Fruit fly (Drosophila melanogaster): ENCODE data around the gene pb.

The pb gene

dm6 chr3R:6708858-6709257 is 33.0 kb downstream of the pb start (continued):
- TF ChIP-seq klu (GFP tag; IDR thresholded peaks at IDR 0.05): no peak
- no peak for TF ChIP-seq dati (GFP tag; IDR thresholded peaks at IDR 0.05)
- no peak for TF ChIP-seq D19B (GFP tag; optimal IDR thresholded peaks at IDR 0.05)
- TF ChIP-seq dysf (GFP tag; IDR thresholded peaks at IDR 0.05): no peak
- no peak for TF ChIP-seq ci (GFP tag; IDR thresholded peaks at IDR 0.05)
- TF ChIP-seq gcm (GFP tag; optimal IDR thresholded peaks at IDR 0.05): no peak
- no peak for TF ChIP-seq pan (optimal IDR thresholded peaks at IDR 0.05)
- TF ChIP-seq pan (GFP tag; optimal IDR thresholded peaks at IDR 0.05 in 1 of 2, IDR thresholded peaks at IDR 0.05 in 1 of 2): no peak
- TF ChIP-seq gfzf (GFP tag; optimal IDR thresholded peaks at IDR 0.05): peak; percentile 41
- TF ChIP-seq Atf6 (GFP tag; IDR thresholded peaks at IDR 0.05): no peak
- TF ChIP-seq Adf1 (GFP tag; IDR thresholded peaks at IDR 0.05): no peak
- no peak for TF ChIP-seq CG32532 (GFP tag; IDR thresholded peaks at IDR 0.05)
- TF ChIP-seq CG18011 (GFP tag; optimal IDR thresholded peaks at IDR 0.05): peak; percentile 98
- TF ChIP-seq Vsx1 (GFP tag; optimal IDR thresholded peaks at IDR 0.05): no peak
- no peak for TF ChIP-seq CG31224 (GFP tag; IDR thresholded peaks at IDR 0.05)
- TF ChIP-seq ems (GFP tag; optimal IDR thresholded peaks at IDR 0.05): no peak
- TF ChIP-seq CG7357 (GFP tag; IDR thresholded peaks at IDR 0.05): no peak
- TF ChIP-seq CTCF (GFP tag; optimal IDR thresholded peaks at IDR 0.05): peak; percentile 85
- no peak for TF ChIP-seq Fer1 (GFP tag; optimal IDR thresholded peaks at IDR 0.05)
- no peak for TF ChIP-seq nom (GFP tag; optimal IDR thresholded peaks at IDR 0.05)
- no peak for TF ChIP-seq Nf-YB (GFP tag; optimal IDR thresholded peaks at IDR 0.05)
- TF ChIP-seq esg (GFP tag; conservative IDR thresholded peaks at IDR 0.05): no peak
- no peak for TF ChIP-seq CG11723 (GFP tag; optimal IDR thresholded peaks at IDR 0.05)
- no peak for TF ChIP-seq NK7.1 (GFP tag; optimal IDR thresholded peaks at IDR 0.05)
- peak; percentile 7 for TF ChIP-seq CG9817 (tag; optimal IDR thresholded peaks at IDR 0.05)
- no peak for TF ChIP-seq CG6813 (GFP tag; optimal IDR thresholded peaks at IDR 0.05)
- no peak for TF ChIP-seq HLH54F (GFP tag; optimal IDR thresholded peaks at IDR 0.05)
- TF ChIP-seq seq (GFP tag; IDR thresholded peaks at IDR 0.05): no peak
- TF ChIP-seq row (GFP tag; IDR thresholded peaks at IDR 0.05): no peak
- TF ChIP-seq gt (GFP tag; IDR thresholded peaks at IDR 0.05): no peak
- TF ChIP-seq CG6854 (GFP tag; optimal IDR thresholded peaks at IDR 0.05): no peak
- no peak for TF ChIP-seq tup (GFP tag; optimal IDR thresholded peaks at IDR 0.05)
- no peak for TF ChIP-seq CG7928 (GFP tag; optimal IDR thresholded peaks at IDR 0.05)
- TF ChIP-seq Ravus (GFP tag; IDR thresholded peaks at IDR 0.05): no peak
- TF ChIP-seq CG7963 (GFP tag; IDR thresholded peaks at IDR 0.05; ENCODE audit: partially characterized antibody): peak; percentile 52; the same call in 1 of the 3 replicates
- TF ChIP-seq CG9215 (GFP tag; IDR thresholded peaks at IDR 0.05): no peak
- no peak for TF ChIP-seq run (tag; optimal IDR thresholded peaks at IDR 0.05)
- TF ChIP-seq Rx (GFP tag; IDR thresholded peaks at IDR 0.05): no peak
- no peak for TF ChIP-seq Hr51 (GFP tag; optimal IDR thresholded peaks at IDR 0.05)
- peak; percentile 46; the same call in 1 of the 2 replicates for TF ChIP-seq Scr (GFP tag; IDR thresholded peaks at IDR 0.05; ENCODE audit: partially characterized antibody)
- no peak for TF ChIP-seq Sin3A (optimal IDR thresholded peaks at IDR 0.05)
- TF ChIP-seq CG11093 (GFP tag; IDR thresholded peaks at IDR 0.05): no peak
- no peak for TF ChIP-seq CG15601 (tag; optimal IDR thresholded peaks at IDR 0.05)
- no peak for TF ChIP-seq CG12391 (tag; optimal IDR thresholded peaks at IDR 0.05)
- TF ChIP-seq CG14050 (GFP tag; IDR thresholded peaks at IDR 0.05): no peak
- no peak for TF ChIP-seq Aef1 (GFP tag; IDR thresholded peaks at IDR 0.05)
- TF ChIP-seq CG12942 (GFP tag; optimal IDR thresholded peaks at IDR 0.05): no peak
- TF ChIP-seq exex (tag; optimal IDR thresholded peaks at IDR 0.05): no peak
- no peak for TF ChIP-seq inv (GFP tag; IDR thresholded peaks at IDR 0.05; ENCODE audit: partially characterized antibody)
- TF ChIP-seq cato (GFP tag; optimal IDR thresholded peaks at IDR 0.05; ENCODE audit: borderline replicate concordance): no peak
- peak; percentile 49 for TF ChIP-seq knrl (GFP tag; IDR thresholded peaks at IDR 0.05; ENCODE audit: partially characterized antibody)
- no peak for TF ChIP-seq hkb (optimal IDR thresholded peaks at IDR 0.05)
- TF ChIP-seq hkb (GFP tag; IDR thresholded peaks at IDR 0.05): no peak

Data from whole organism, embryonic.